Worm (Caenorhabditis elegans) whole organism, late embryonic: Measurements from ENCODE around the gene F35E8.10.

Experiments
- C08G9.2 ChIP-seq: sonication (generic microtip); optimal IDR thresholded peaks from 2 replicates; lab custom pipeline; 2016; ENCODE audit warnings: mild to moderate bottlenecking, missing genetic modification characterization, moderate library complexity, missing compliant biosample characterization
- K02D7.2 ChIP-seq: sonication (generic microtip); optimal IDR thresholded peaks from 2 replicates; lab custom pipeline; 2017; ENCODE audit warnings: mild to moderate bottlenecking, missing genetic modification characterization, missing compliant biosample characterization
- Y22D7AL.16 ChIP-seq: sonication (generic microtip); optimal IDR thresholded peaks from 2 replicates; lab custom pipeline; 2016; ENCODE audit warnings: missing genetic modification characterization, missing compliant biosample characterization
- ahr-1 ChIP-seq: sonication (generic microtip); optimal IDR thresholded peaks from 2 replicates; lab custom pipeline; 2016; ENCODE audit warnings: missing genetic modification characterization, missing compliant biosample characterization
- ceh-18 ChIP-seq: sonication (generic microtip); optimal IDR thresholded peaks from 2 replicates; lab custom pipeline; 2016; ENCODE audit warnings: missing genetic modification characterization, missing compliant biosample characterization
- ceh-45 ChIP-seq: fragments of 200-800 bp; sonication (Bioruptor generic); IDR thresholded peaks from 2 replicates; pipeline ENCODE4 v1.3.6; 2022; ENCODE audit warnings: missing genetic modification reagents, missing genetic modification characterization, missing compliant biosample characterization
- ceh-9 ChIP-seq: sonication (generic microtip); optimal IDR thresholded peaks from 2 replicates; lab custom pipeline; 2016; ENCODE audit warnings: mild to moderate bottlenecking, missing genetic modification characterization, inconsistent platforms, missing compliant biosample characterization
- che-1 ChIP-seq: sonication (generic microtip); optimal IDR thresholded peaks from 2 replicates; lab custom pipeline; 2016; ENCODE audit warnings: mild to moderate bottlenecking, missing genetic modification characterization, missing compliant biosample characterization
- elt-2 ChIP-seq: sonication (generic microtip); optimal IDR thresholded peaks from 2 replicates; lab custom pipeline; 2016; ENCODE audit warnings: missing genetic modification reagents, missing genetic modification characterization, missing compliant biosample characterization
- ets-4 ChIP-seq: sonication (generic microtip); optimal IDR thresholded peaks from 2 replicates; lab custom pipeline; 2016; ENCODE audit warnings: missing genetic modification characterization, missing compliant biosample characterization
- eyg-1 ChIP-seq: sonication (generic microtip); optimal IDR thresholded peaks from 2 replicates; lab custom pipeline; 2016; ENCODE audit warnings: missing genotype, missing genetic modification characterization, missing compliant biosample characterization
- fkh-6 ChIP-seq: sonication (generic microtip); optimal IDR thresholded peaks from 2 replicates; lab custom pipeline; 2016; ENCODE audit warnings: missing genetic modification characterization, missing compliant biosample characterization
- hlh-13 ChIP-seq: fragments of 200-800 bp; sonication (Bioruptor generic); optimal IDR thresholded peaks from 2 replicates; lab custom pipeline; 2018; ENCODE audit warnings: mild to moderate bottlenecking, missing genetic modification characterization, missing compliant biosample characterization
- hlh-15 ChIP-seq: sonication (generic microtip); optimal IDR thresholded peaks from 2 replicates; lab custom pipeline; 2016; ENCODE audit warnings: missing genetic modification characterization, missing compliant biosample characterization
- hlh-30 ChIP-seq: sonication (generic microtip); optimal IDR thresholded peaks from 2 replicates; lab custom pipeline; 2017; ENCODE audit warnings: antibody characterized with exemption, missing genetic modification characterization, missing compliant biosample characterization; ENCODE audit not compliant: insufficient read depth
- lin-11 ChIP-seq: fragments of 200-800 bp; sonication (Bioruptor generic); optimal IDR thresholded peaks from 2 replicates; lab custom pipeline; 2018; ENCODE audit warnings: mild to moderate bottlenecking, missing genetic modification characterization, missing compliant biosample characterization
- mec-3 ChIP-seq: sonication (generic microtip); optimal IDR thresholded peaks from 2 replicates; lab custom pipeline; 2016; ENCODE audit warnings: borderline replicate concordance, missing genetic modification characterization, missing compliant biosample characterization
- nfya-1 ChIP-seq: sonication (generic microtip); optimal IDR thresholded peaks from 2 replicates; lab custom pipeline; 2017; ENCODE audit warnings: missing genetic modification characterization, mild to moderate bottlenecking, missing compliant biosample characterization, antibody characterized with exemption, moderate library complexity
- nhr-11 ChIP-seq: fragments of 150-350 bp; optimal IDR thresholded peaks from 2 replicates; lab custom pipeline; 2014; ENCODE audit warnings: missing biosample characterization, missing genetic modification characterization
- pag-3 ChIP-seq: sonication (generic microtip); optimal IDR thresholded peaks from 2 replicates; lab custom pipeline; 2016; ENCODE audit warnings: missing compliant biosample characterization, missing genetic modification characterization, borderline replicate concordance
- pat-9 ChIP-seq: fragments of 200-800 bp; sonication (Bioruptor generic); optimal IDR thresholded peaks from 2 replicates; lab custom pipeline; 2018; ENCODE audit warnings: mild to moderate bottlenecking, missing genetic modification characterization, moderate library complexity, missing compliant biosample characterization
- pax-1 ChIP-seq: fragments of 150-350 bp; optimal IDR thresholded peaks from 2 replicates; lab custom pipeline; 2014; ENCODE audit warnings: missing biosample characterization, missing genetic modification characterization
- pha-4 ChIP-seq: fragments of 150-350 bp; optimal IDR thresholded peaks from 2 replicates; lab custom pipeline; 2018; ENCODE audit warnings: missing biosample characterization, missing genetic modification reagents, missing genetic modification characterization
- pqm-1 ChIP-seq: sonication (generic microtip); optimal IDR thresholded peaks from 2 replicates; lab custom pipeline; 2016; ENCODE audit warnings: missing genetic modification characterization, missing compliant biosample characterization
- ref-2 ChIP-seq: sonication (generic microtip); optimal IDR thresholded peaks from 2 replicates; lab custom pipeline; 2016; ENCODE audit warnings: missing genetic modification characterization, missing compliant biosample characterization
- sdc-2 ChIP-seq: sonication (generic microtip); optimal IDR thresholded peaks from 2 replicates; lab custom pipeline; 2016; ENCODE audit warnings: missing genotype, missing genetic modification characterization, missing compliant biosample characterization
- sox-2 ChIP-seq: fragments of 200-800 bp; sonication (Bioruptor generic); IDR thresholded peaks from 2 replicates; pipeline ENCODE4 v1.3.6; 2022; ENCODE audit warnings: missing genetic modification reagents, missing genetic modification characterization, missing compliant biosample characterization
- sox-4 ChIP-seq: sonication (generic microtip); optimal IDR thresholded peaks from 2 replicates; lab custom pipeline; 2017; ENCODE audit warnings: mild to moderate bottlenecking, missing genetic modification characterization, inconsistent platforms, missing compliant biosample characterization
- tbx-2 ChIP-seq: sonication (generic microtip); optimal IDR thresholded peaks from 2 replicates; lab custom pipeline; 2016; ENCODE audit warnings: missing genetic modification characterization, missing compliant biosample characterization
- tbx-7 ChIP-seq: sonication (generic microtip); optimal IDR thresholded peaks from 2 replicates; lab custom pipeline; 2016; ENCODE audit warnings: missing genotype, missing genetic modification characterization, missing compliant biosample characterization
- zip-5 ChIP-seq: sonication (generic microtip); optimal IDR thresholded peaks from 2 replicates; lab custom pipeline; 2016; ENCODE audit warnings: missing genetic modification characterization, missing compliant biosample characterization
- ztf-16 ChIP-seq: sonication (generic microtip); optimal IDR thresholded peaks from 2 replicates; lab custom pipeline; 2017; ENCODE audit warnings: missing genetic modification characterization, missing compliant biosample characterization

F35E8.10 gene

DNA sequence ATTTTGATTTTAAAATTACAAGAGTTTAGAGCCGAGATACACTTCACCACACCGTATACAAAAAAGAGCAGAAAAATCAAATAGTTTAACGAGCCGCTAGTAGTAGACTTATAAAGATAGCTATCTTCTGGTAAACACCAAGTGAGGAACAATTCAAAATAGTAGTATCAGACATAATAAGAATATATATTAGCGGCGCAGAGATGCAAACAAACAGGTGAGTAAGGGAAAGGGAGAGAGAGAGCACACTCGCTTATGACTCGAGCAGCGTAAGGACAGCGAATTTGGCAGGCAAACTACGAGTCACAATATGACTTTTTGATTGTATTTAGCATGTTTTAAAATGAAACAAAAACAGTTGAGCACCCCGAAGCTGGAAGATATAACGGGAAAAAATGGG, 28.9 kb downstream of the F35E8.10 start:
- TF ChIP-seq fkh-6 (tag; lab: Kevin White, UChicago) (no peak), tbx-2 (tag; lab: Kevin White, UChicago) (no peak), lin-11 (no peak), hlh-15 (tag; lab: Kevin White, UChicago) (no peak), sox-2 (GFP tag; lab: Robert Waterston, UW) (no peak)

DNA sequence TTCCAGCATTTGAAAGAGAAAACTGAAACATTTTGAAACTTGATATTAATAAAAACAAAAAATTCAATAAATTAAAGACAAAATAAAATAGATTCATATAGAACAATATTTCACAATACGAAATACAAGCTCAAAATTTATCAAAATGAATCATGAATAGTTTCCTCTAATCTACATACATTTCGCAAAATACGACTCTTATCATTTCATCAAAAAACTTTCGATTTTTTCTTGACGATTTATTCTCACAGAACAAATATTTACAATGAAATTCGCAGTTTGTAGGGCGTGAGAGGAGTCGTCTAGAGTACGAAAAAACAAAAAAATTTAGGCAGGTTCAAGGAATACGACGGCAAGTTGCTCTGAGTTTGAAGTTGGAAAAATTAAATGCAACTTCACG, 30.1 kb downstream of the F35E8.10 start:
- no peak for TF ChIP-seq che-1 (tag; lab: Kevin White, UChicago)
- no peak for TF ChIP-seq K02D7.2 (tag; lab: Kevin White, UChicago)
- TF ChIP-seq C08G9.2 (tag; lab: Kevin White, UChicago): no peak
- TF ChIP-seq pha-4 (tag; lab: Kevin White, UChicago): no peak
- no peak for TF ChIP-seq hlh-30 (tag; lab: Kevin White, UChicago)
- no peak for TF ChIP-seq pag-3 (tag; lab: Kevin White, UChicago)
- TF ChIP-seq sdc-2: no peak
- no peak for TF ChIP-seq ztf-16 (tag; lab: Kevin White, UChicago)
- TF ChIP-seq ahr-1 (tag; lab: Kevin White, UChicago): no peak

DNA sequence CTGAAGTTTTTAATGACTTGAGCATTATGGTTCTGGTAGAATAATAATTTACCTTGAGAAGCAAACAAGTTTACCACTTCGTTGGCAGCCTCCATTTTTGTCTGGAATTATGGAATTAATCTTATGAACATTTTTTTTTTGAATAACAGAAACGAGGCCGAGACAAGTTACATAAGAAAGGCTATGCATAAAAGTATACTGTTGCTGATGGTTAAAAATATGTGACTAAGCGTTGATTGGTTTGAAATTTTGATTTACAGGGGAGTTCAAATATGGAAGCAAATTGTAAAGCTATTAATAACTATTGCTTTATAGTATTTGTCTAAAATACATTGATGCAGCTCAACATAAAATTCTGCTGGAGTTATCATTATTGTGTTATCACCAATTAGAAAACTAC, 31.4 kb downstream of the F35E8.10 start, which contains the start of gene cgt-1:
cgt-1 (minus strand) TSS at position 101 of the 400 bp plus-strand sequence.
- TF ChIP-seq zip-5 (tag; lab: Kevin White, UChicago): no peak
- no peak for TF ChIP-seq ceh-45 (GFP tag; lab: Robert Waterston, UW)
- TF ChIP-seq hlh-13 (GFP tag; lab: Kevin White, UChicago): no peak
- no peak for TF ChIP-seq ceh-9 (tag; lab: Kevin White, UChicago)
- no peak for TF ChIP-seq pag-3 (tag; lab: Kevin White, UChicago)
- TF ChIP-seq pat-9 (tag; lab: Kevin White, UChicago): no peak
- TF ChIP-seq elt-2 (tag; lab: Kevin White, UChicago): no peak
- TF ChIP-seq ref-2 (tag; lab: Kevin White, UChicago): no peak
- no peak for TF ChIP-seq pqm-1 (tag; lab: Kevin White, UChicago)
- TF ChIP-seq ceh-18 (tag; lab: Kevin White, UChicago): no peak
- TF ChIP-seq nhr-11: no peak
- TF ChIP-seq pax-1: no peak
- TF ChIP-seq ets-4 (tag; lab: Kevin White, UChicago): no peak

DNA sequence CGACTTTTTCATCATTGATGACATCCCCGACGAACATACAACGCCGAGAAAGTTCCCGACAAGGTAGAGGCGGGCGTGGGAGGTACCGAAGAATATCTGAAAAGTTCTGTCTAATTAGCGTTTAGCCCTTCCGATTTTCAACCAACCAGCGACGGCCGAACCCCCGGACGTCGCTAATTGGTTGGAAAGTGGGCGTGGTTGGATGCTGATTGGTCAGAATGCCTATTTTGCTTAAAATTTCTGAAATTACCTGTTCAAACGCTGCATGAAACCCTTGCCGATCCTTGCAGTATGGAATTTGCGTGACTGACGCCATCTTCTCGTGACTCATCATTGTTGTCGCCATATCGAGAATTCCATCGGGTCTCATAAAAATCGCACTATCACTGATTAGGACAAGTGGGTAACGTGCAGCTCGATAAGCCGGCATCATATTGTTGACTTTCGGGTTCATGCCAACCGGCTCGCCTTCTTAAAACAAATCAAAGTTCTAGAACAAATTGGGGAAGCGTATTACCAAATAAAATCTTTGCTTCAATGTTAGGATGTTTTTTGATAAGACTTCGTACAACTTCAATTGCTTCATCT, 32.4 kb downstream of the F35E8.10 start:
- TF ChIP-seq ceh-9 (tag; lab: Kevin White, UChicago) (no peak), ztf-16 (tag; lab: Kevin White, UChicago) (no peak), nfya-1 (peak; percentile 34), elt-2 (tag; lab: Kevin White, UChicago) (peak; percentile 66)
- TF ChIP-seq, all 69 proteins: peak for 2

DNA sequence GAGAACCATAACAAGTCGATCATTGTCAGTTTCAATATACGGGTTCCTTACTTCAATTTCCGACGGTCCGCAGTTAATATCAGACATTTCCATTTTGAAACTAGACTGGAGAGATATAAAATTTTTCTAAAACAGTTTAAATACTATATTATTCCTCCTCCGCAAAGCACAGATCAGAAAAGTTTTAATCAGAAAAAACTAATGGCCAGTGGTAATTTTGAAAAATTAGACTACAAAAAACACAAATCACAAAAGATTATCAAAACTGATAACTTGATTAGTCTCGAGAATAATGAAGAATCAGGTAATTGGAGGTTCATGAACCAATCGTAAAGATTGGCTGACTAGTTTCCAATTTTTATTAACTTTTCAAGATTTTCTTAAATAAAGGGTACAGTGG, 34.2 kb downstream of the F35E8.10 start, which contains the start of gene T06C12.9:
T06C12.9 (minus strand) TSS at position 101 of the 400 bp plus-strand sequence.
- no peak for TF ChIP-seq eyg-1 (tag; lab: Kevin White, UChicago)
- TF ChIP-seq sox-4 (tag; lab: Kevin White, UChicago): no peak
- no peak for TF ChIP-seq mec-3 (tag; lab: Kevin White, UChicago)
- TF ChIP-seq fkh-6 (tag; lab: Kevin White, UChicago): no peak
- TF ChIP-seq ets-4 (tag; lab: Kevin White, UChicago): no peak
- TF ChIP-seq sox-2 (GFP tag; lab: Robert Waterston, UW): no peak
- no peak for TF ChIP-seq Y22D7AL.16 (tag; lab: Kevin White, UChicago)
- TF ChIP-seq tbx-7 (tag; lab: Kevin White, UChicago): no peak
